Worm (Caenorhabditis elegans) whole organism, L4 larva: Measurements from ENCODE around the gene deb-1.

ENCODE experiments used
- F37D6.2 ChIP-seq: sonication (generic microtip); optimal IDR thresholded peaks from 2 replicates; lab custom pipeline; 2016; ENCODE audit warnings: mild to moderate bottlenecking, missing genetic modification characterization, missing compliant biosample characterization
- R02D3.7 ChIP-seq: fragments of 150-350 bp; sonication (generic microtip); optimal IDR thresholded peaks from 3 replicates; lab custom pipeline; 2014; ENCODE audit warnings: missing biosample characterization, missing genetic modification characterization
- T20F7.1 ChIP-seq: fragments of 200-800 bp; sonication (Bioruptor generic); optimal IDR thresholded peaks from 2 replicates; lab custom pipeline; 2018; ENCODE audit warnings: mild to moderate bottlenecking, missing genetic modification characterization, missing compliant biosample characterization
- Y5F2A.4 ChIP-seq: fragments of 200-800 bp; sonication (Bioruptor generic); optimal IDR thresholded peaks from 2 replicates; lab custom pipeline; 2018; ENCODE audit warnings: mild to moderate bottlenecking, missing genetic modification characterization, missing compliant biosample characterization
- ZK337.2 ChIP-seq: fragments of 200-800 bp; sonication (Bioruptor generic); IDR thresholded peaks from 2 replicates; pipeline ENCODE4 v1.3.6; 2022; ENCODE audit warnings: missing genetic modification reagents, missing genetic modification characterization, missing compliant biosample characterization
- arid-1 ChIP-seq: fragments of 200-800 bp; sonication (Bioruptor generic); conservative IDR thresholded peaks from 2 replicates; pipeline ENCODE4 v1.3.6; 2022; ENCODE audit warnings: missing genetic modification reagents, missing genetic modification characterization, missing compliant biosample characterization
- attf-4 ChIP-seq: sonication (generic microtip); optimal IDR thresholded peaks from 3 replicates; lab custom pipeline; 2017; ENCODE audit warnings: missing biosample characterization, missing genetic modification characterization
- ceh-20 ChIP-seq: fragments of 200-800 bp; sonication (Bioruptor generic); IDR thresholded peaks from 2 replicates; pipeline ENCODE4 v1.3.6; 2022; ENCODE audit warnings: missing genetic modification reagents, missing genetic modification characterization, missing compliant biosample characterization
- ceh-28 ChIP-seq: fragments of 150-350 bp; optimal IDR thresholded peaks from 2 replicates; lab custom pipeline; 2014; ENCODE audit warnings: missing biosample characterization, missing genetic modification reagents, missing genetic modification characterization
- ceh-32 ChIP-seq: sonication (generic microtip); optimal IDR thresholded peaks from 2 replicates; lab custom pipeline; 2016; ENCODE audit warnings: mild to moderate bottlenecking, missing genetic modification characterization, missing compliant biosample characterization; ENCODE audit not compliant: poor library complexity
- ceh-82 ChIP-seq: sonication (generic microtip); optimal IDR thresholded peaks from 2 replicates; lab custom pipeline; 2017; ENCODE audit warnings: missing biosample characterization, missing genetic modification characterization
- daf-8 ChIP-seq: fragments of 200-800 bp; sonication (Bioruptor generic); IDR thresholded peaks from 2 replicates; pipeline ENCODE4 v1.3.6; 2022; ENCODE audit warnings: missing genetic modification characterization, missing compliant biosample characterization
- dmd-9 ChIP-seq: fragments of 200-800 bp; sonication (Bioruptor generic); IDR thresholded peaks from 2 replicates; pipeline ENCODE4 v1.3.6; 2022; ENCODE audit warnings: missing genetic modification reagents, missing genetic modification characterization, missing compliant biosample characterization
- dpl-1 ChIP-seq: fragments of 150-350 bp; optimal IDR thresholded peaks from 2 replicates; lab custom pipeline; 2014; ENCODE audit warnings: missing biosample characterization, missing genetic modification reagents, missing genetic modification characterization
- egl-43 ChIP-seq: fragments of 200-800 bp; sonication (Bioruptor generic); IDR thresholded peaks from 2 replicates; pipeline ENCODE4 v1.3.6; 2022; ENCODE audit warnings: missing genetic modification reagents, missing genetic modification characterization, missing compliant biosample characterization
- fos-1 ChIP-seq: fragments of 150-350 bp; optimal IDR thresholded peaks from 2 replicates; lab custom pipeline; 2014; ENCODE audit warnings: missing biosample characterization, missing genetic modification characterization
- hlh-11 ChIP-seq: fragments of 200-800 bp; sonication (Bioruptor generic); optimal IDR thresholded peaks from 2 replicates; lab custom pipeline; 2018; ENCODE audit warnings: mild to moderate bottlenecking, missing genetic modification characterization, missing compliant biosample characterization
- hmg-1.1 ChIP-seq: fragments of 200-800 bp; sonication (Bioruptor generic); IDR thresholded peaks from 2 replicates; pipeline ENCODE4 v1.3.6; 2022; ENCODE audit warnings: missing genetic modification reagents, missing genetic modification characterization, missing compliant biosample characterization
- lir-3 ChIP-seq: sonication (generic microtip); optimal IDR thresholded peaks from 2 replicates; lab custom pipeline; 2016; ENCODE audit warnings: mild to moderate bottlenecking, missing genetic modification characterization, missing compliant biosample characterization
- lsy-2 ChIP-seq, 2 experiments: fragments of 150-350 bp in 1 of 2; sonication (generic microtip) in 1 of 2; optimal IDR thresholded peaks; 2 replicates each; lab custom pipeline; 2014 to 2017; ENCODE audit warnings: missing biosample characterization in 2 of 2, missing genetic modification characterization in 2 of 2
- nhr-11 ChIP-seq: fragments of 150-350 bp; optimal IDR thresholded peaks from 2 replicates; lab custom pipeline; 2014; ENCODE audit warnings: missing biosample characterization, missing genetic modification characterization
- nhr-25 ChIP-seq: sonication (generic microtip); optimal IDR thresholded peaks from 2 replicates; lab custom pipeline; 2017; ENCODE audit warnings: missing genetic modification characterization, mild to moderate bottlenecking, missing compliant biosample characterization, antibody characterized with exemption, moderate library complexity, borderline replicate concordance; ENCODE audit not compliant: insufficient read depth
- nhr-28 ChIP-seq: fragments of 150-350 bp; optimal IDR thresholded peaks from 2 replicates; lab custom pipeline; 2014; ENCODE audit warnings: missing biosample characterization, missing genetic modification characterization
- nhr-42 ChIP-seq: fragments of 200-800 bp; sonication (Bioruptor generic); IDR thresholded peaks from 2 replicates; pipeline ENCODE4 v1.3.6; 2022; ENCODE audit warnings: missing genetic modification characterization, missing compliant biosample characterization
- nhr-77 ChIP-seq: fragments of 150-350 bp; optimal IDR thresholded peaks from 2 replicates; lab custom pipeline; 2014; ENCODE audit warnings: missing biosample characterization, missing genetic modification characterization
- pqm-1 ChIP-seq: sonication (generic microtip); optimal IDR thresholded peaks from 2 replicates; lab custom pipeline; 2017; ENCODE audit warnings: missing biosample characterization, missing genetic modification characterization
- rbr-2 ChIP-seq: sonication (generic microtip); optimal IDR thresholded peaks from 2 replicates; lab custom pipeline; 2016; ENCODE audit warnings: missing genotype, missing genetic modification characterization, missing compliant biosample characterization
- saeg-2 ChIP-seq: fragments of 200-800 bp; sonication (Bioruptor generic); IDR thresholded peaks from 2 replicates; pipeline ENCODE4 v1.3.6; 2022; ENCODE audit warnings: missing genetic modification reagents, missing genetic modification characterization, missing compliant biosample characterization
- set-16 ChIP-seq: fragments of 200-800 bp; sonication (Bioruptor generic); IDR thresholded peaks from 2 replicates; pipeline ENCODE4 v1.3.6; 2022; ENCODE audit warnings: missing genetic modification reagents, missing genetic modification characterization, missing compliant biosample characterization
- snpc-4 ChIP-seq: fragments of 150-350 bp; optimal IDR thresholded peaks from 2 replicates; lab custom pipeline; 2014; ENCODE audit warnings: missing biosample characterization, missing genetic modification characterization
- spr-3 ChIP-seq: fragments of 200-800 bp; sonication (Bioruptor generic); optimal IDR thresholded peaks from 2 replicates; lab custom pipeline; 2018; ENCODE audit warnings: mild to moderate bottlenecking, missing genetic modification characterization, missing compliant biosample characterization
- tag-97 ChIP-seq: fragments of 200-800 bp; sonication (Bioruptor generic); IDR thresholded peaks from 2 replicates; pipeline ENCODE4 v1.3.6; 2022; ENCODE audit warnings: missing genetic modification characterization, missing compliant biosample characterization
- tra-1 ChIP-seq: fragments of 200-800 bp; sonication (Bioruptor generic); IDR thresholded peaks from 2 replicates; pipeline ENCODE4 v1.3.6; 2022; ENCODE audit warnings: missing genetic modification reagents, missing genetic modification characterization, missing compliant biosample characterization
- unc-62 ChIP-seq, 3 experiments: fragments of 150-350 bp in 1 of 3; sonication (generic microtip); optimal IDR thresholded peaks in 2 of 3; peaks in 1 of 3; 1 replicate in 1 of 3; 2 replicates in 2 of 3; lab custom pipeline; 2014 to 2017; ENCODE audit warnings: missing biosample characterization in 3 of 3, missing genetic modification characterization in 3 of 3, missing genetic modification reagents in 3 of 3, missing genotype in 1 of 3
- zip-11 ChIP-seq: fragments of 200-800 bp; sonication (Bioruptor generic); IDR thresholded peaks from 2 replicates; pipeline ENCODE4 v1.3.6; 2022; ENCODE audit warnings: missing genetic modification characterization, missing compliant biosample characterization

Gene deb-1

ce11 chrIV:7121313-7122055 lies 27.4 kb upstream of the deb-1 start, which contains the start of the genes C34D4.10 and str-48:
TSS of gene C34D4.10 (minus strand) at chrIV:7121413.
TSS of gene str-48 (plus strand) at chrIV:7122005.
- TF ChIP-seq spr-3 (GFP tag; lab: Kevin White, UChicago) (no peak), ceh-28 (tag; lab: Kevin White, UChicago) (no peak), T20F7.1 (GFP tag; lab: Kevin White, UChicago) (no peak), dpl-1 (GFP tag; lab: Kevin White, UChicago) (no peak), ceh-20 (GFP tag; lab: Robert Waterston, UW) (no peak), fos-1 (no peak), hlh-11 (tag; lab: Kevin White, UChicago) (no peak), dmd-9 (GFP tag; lab: Robert Waterston, UW) (no peak), F37D6.2 (tag; lab: Kevin White, UChicago) (no peak), nhr-11 (tag; lab: Kevin White, UChicago) (no peak), tra-1 (GFP tag; lab: Robert Waterston, UW) (no peak), daf-8 (no peak), lsy-2 (tag; optimal IDR thresholded peaks at IDR 0.05; lab: Kevin White, UChicago) (no peak), hmg-1.1 (GFP tag; lab: Robert Waterston, UW) (no peak), unc-62 (GFP tag; optimal IDR thresholded peaks at IDR 0.05 in 1 of 2; lab: Kevin White, UChicago) (no peak), unc-62 (tag; optimal IDR thresholded peaks at IDR 0.05; lab: Kevin White, UChicago) (no peak), saeg-2 (GFP tag; lab: Robert Waterston, UW) (no peak), zip-11 (GFP tag; lab: Robert Waterston, UW) (no peak)

ce11 chrIV:7114599-7114998 lies 20.5 kb upstream of the deb-1 start, which contains the start of gene nas-8:
TSS of gene nas-8 (plus strand) at chrIV:7114899.
- TF ChIP-seq Y5F2A.4 (GFP tag; lab: Kevin White, UChicago) (no peak), nhr-42 (GFP tag; lab: Robert Waterston, UW) (no peak), lir-3 (tag; lab: Kevin White, UChicago) (no peak), R02D3.7 (tag; lab: Kevin White, UChicago) (no peak), ZK337.2 (no peak), arid-1 (GFP tag; lab: Robert Waterston, UW) (no peak), nhr-28 (tag; lab: Kevin White, UChicago) (no peak), attf-4 (tag; lab: Kevin White, UChicago) (no peak), dmd-9 (GFP tag; lab: Robert Waterston, UW) (no peak), hlh-11 (tag; lab: Kevin White, UChicago) (no peak), ceh-32 (no peak), ceh-82 (no peak), tag-97 (GFP tag; lab: Robert Waterston, UW) (no peak), nhr-25 (tag; lab: Kevin White, UChicago) (no peak), nhr-77 (tag; lab: Kevin White, UChicago) (no peak), snpc-4 (no peak), pqm-1 (tag; lab: Kevin White, UChicago) (no peak), rbr-2 (tag; lab: Kevin White, UChicago) (no peak), saeg-2 (GFP tag; lab: Robert Waterston, UW) (no peak)

ce11 chrIV:7112312-7112711 lies 18.2 kb upstream of the deb-1 start:
- TF ChIP-seq set-16 (peak; percentile 82), egl-43 (GFP tag; lab: Robert Waterston, UW) (0 out of 2 replicates have a peak, but pooled peaks have one; percentile 51)
